Fruit fly (Drosophila melanogaster) whole organism, wandering third instar larva: ENCODE results near the gene DIP-kappa.

Experiments
- Abd-B ChIP-seq: fragments of >200 bp; optimal IDR thresholded peaks from 2 replicates; lab custom pipeline; 2017; ENCODE audit warnings: missing biosample characterization, missing genetic modification characterization
- CG32264 ChIP-seq: fragments of 200-800 bp; sonication (Bioruptor generic); optimal IDR thresholded peaks from 2 replicates; lab custom pipeline; 2016; ENCODE audit warnings: missing biosample characterization, missing genetic modification characterization
- CG9705 ChIP-seq: fragments of 200-800 bp; sonication (Bioruptor generic); optimal IDR thresholded peaks from 2 replicates; lab custom pipeline; 2018; ENCODE audit warnings: missing biosample characterization, mild to moderate bottlenecking, missing genetic modification characterization
- CrebA ChIP-seq: fragments of 200-800 bp; sonication (Bioruptor generic); optimal IDR thresholded peaks from 2 replicates; lab custom pipeline; 2016; ENCODE audit warnings: missing biosample characterization, mild to moderate bottlenecking, missing genetic modification characterization, borderline replicate concordance
- Dfd ChIP-seq: fragments of >200 bp; optimal IDR thresholded peaks from 2 replicates; lab custom pipeline; 2017; ENCODE audit warnings: missing biosample characterization, missing genetic modification characterization
- GATAd ChIP-seq: sonication (Bioruptor generic); optimal IDR thresholded peaks from 2 replicates; lab custom pipeline; 2016; ENCODE audit warnings: missing biosample characterization, missing genetic modification characterization
- Hnf4 ChIP-seq: fragments of 200-800 bp; sonication (Bioruptor generic); optimal IDR thresholded peaks from 2 replicates; lab custom pipeline; 2016; ENCODE audit warnings: missing biosample characterization, mild to moderate bottlenecking, missing genetic modification characterization
- Hr78 ChIP-seq: fragments of >200 bp; optimal IDR thresholded peaks from 2 replicates; lab custom pipeline; 2017; ENCODE audit warnings: missing biosample characterization, missing genetic modification characterization
- Hr83 ChIP-seq: fragments of 200-300 bp; sonication (Bioruptor generic); optimal IDR thresholded peaks from 2 replicates; lab custom pipeline; 2016; ENCODE audit warnings: missing biosample characterization, mild to moderate bottlenecking, missing genetic modification characterization, moderate library complexity; ENCODE audit not compliant: poor library complexity, severe bottlenecking
- Jra ChIP-seq: sonication (Bioruptor generic); optimal IDR thresholded peaks from 2 replicates; lab custom pipeline; 2016; ENCODE audit warnings: missing biosample characterization, missing genetic modification characterization
- Mio ChIP-seq: sonication (Bioruptor generic); optimal IDR thresholded peaks from 2 replicates; lab custom pipeline; 2016; ENCODE audit warnings: missing biosample characterization, missing genetic modification characterization
- Myc ChIP-seq: fragments of >200 bp; optimal IDR thresholded peaks from 2 replicates; lab custom pipeline; 2017
- N ChIP-seq: fragments of >200 bp; optimal IDR thresholded peaks from 2 replicates; lab custom pipeline; 2018; ENCODE audit warnings: missing biosample characterization, missing external identifiers, missing genetic modification characterization
- OdsH ChIP-seq: fragments of 200-800 bp; sonication (Bioruptor generic); optimal IDR thresholded peaks from 2 replicates; lab custom pipeline; 2016; ENCODE audit warnings: missing biosample characterization, mild to moderate bottlenecking, missing genetic modification characterization
- Rel ChIP-seq, 2 experiments: fragments of 200-800 bp; sonication (Bioruptor generic) in 1 of 2; optimal IDR thresholded peaks; 2 replicates in 1 of 2; 3 replicates in 1 of 2; lab custom pipeline; 2016 to 2019; ENCODE audit warnings: mild to moderate bottlenecking in 2 of 2, missing biosample characterization in 2 of 2, missing genetic modification characterization in 2 of 2, moderate library complexity in 1 of 2
- Sp1 ChIP-seq: fragments of 200-800 bp; sonication (Bioruptor generic); optimal IDR thresholded peaks from 3 replicates; lab custom pipeline; 2019; ENCODE audit warnings: missing biosample characterization, mild to moderate bottlenecking, missing genetic modification characterization, moderate library complexity
- br ChIP-seq: fragments of 200-800 bp; sonication (Bioruptor generic); optimal IDR thresholded peaks from 2 replicates; lab custom pipeline; 2016; ENCODE audit warnings: missing biosample characterization, missing genetic modification characterization
- brk ChIP-seq: fragments of 200-800 bp; sonication (Bioruptor generic); optimal IDR thresholded peaks from 2 replicates; lab custom pipeline; 2016; ENCODE audit warnings: missing biosample characterization, mild to moderate bottlenecking, missing genetic modification characterization
- dl ChIP-seq, 2 experiments: fragments of 175-275, 200-275 bp in 1 of 2; fragments of 200-275 bp in 1 of 2; sonication (Bioruptor generic); optimal IDR thresholded peaks; lab custom pipeline; 2018; ENCODE audit warnings: mild to moderate bottlenecking in 2 of 2, missing biosample characterization in 2 of 2, missing genetic modification characterization in 2 of 2, moderate library complexity in 2 of 2; ENCODE audit not compliant: partially characterized antibody in 2 of 2, insufficient read depth in 1 of 2
- dmrt93B ChIP-seq: fragments of 200-800 bp; sonication (Bioruptor generic); optimal IDR thresholded peaks from 2 replicates; lab custom pipeline; 2018; ENCODE audit warnings: missing biosample characterization, mild to moderate bottlenecking, missing genetic modification characterization
- dsf ChIP-seq: sonication (Bioruptor generic); optimal IDR thresholded peaks from 2 replicates; lab custom pipeline; 2016; ENCODE audit warnings: missing biosample characterization, missing genetic modification characterization, borderline replicate concordance
- ey ChIP-seq: fragments of 200-800 bp; sonication (Bioruptor generic); optimal IDR thresholded peaks from 2 replicates; lab custom pipeline; 2016; ENCODE audit warnings: missing biosample characterization, missing genetic modification characterization
- fru ChIP-seq: fragments of 200-800 bp; sonication (Bioruptor generic); optimal IDR thresholded peaks from 3 replicates; lab custom pipeline; 2016; ENCODE audit warnings: missing biosample characterization, mild to moderate bottlenecking, missing genetic modification characterization
- h ChIP-seq: fragments of 200-800 bp; sonication (Bioruptor generic); optimal IDR thresholded peaks from 3 replicates; lab custom pipeline; 2016; ENCODE audit warnings: missing biosample characterization, mild to moderate bottlenecking, missing genetic modification characterization
- jim ChIP-seq: fragments of 175-275, 200-325 bp; sonication (Bioruptor generic); optimal IDR thresholded peaks from 2 replicates; lab custom pipeline; 2016; ENCODE audit warnings: missing biosample characterization, mild to moderate bottlenecking, missing genetic modification characterization
- lola ChIP-seq: fragments of >200 bp; optimal IDR thresholded peaks from 2 replicates; lab custom pipeline; 2017; ENCODE audit warnings: missing biosample characterization, missing genetic modification characterization
- pan ChIP-seq: fragments of >200 bp; optimal IDR thresholded peaks from 2 replicates; lab custom pipeline; 2017
- psq ChIP-seq: fragments of 200-800 bp; sonication (Bioruptor generic); optimal IDR thresholded peaks from 3 replicates; lab custom pipeline; 2017; ENCODE audit warnings: missing biosample characterization, mild to moderate bottlenecking, missing genetic modification characterization, moderate library complexity
- rgr ChIP-seq: fragments of 200-800 bp; sonication (Bioruptor generic); optimal IDR thresholded peaks from 3 replicates; lab custom pipeline; 2016; ENCODE audit warnings: missing biosample characterization, mild to moderate bottlenecking, missing genetic modification characterization
- sage ChIP-seq: fragments of 200-800 bp; sonication (Bioruptor generic); optimal IDR thresholded peaks from 2 replicates; lab custom pipeline; 2016; ENCODE audit warnings: missing biosample characterization, mild to moderate bottlenecking, missing genetic modification characterization
- sv ChIP-seq: fragments of 200-800 bp; sonication (Bioruptor generic); optimal IDR thresholded peaks from 3 replicates; lab custom pipeline; 2016; ENCODE audit warnings: missing biosample characterization, missing genetic modification characterization
- tai ChIP-seq: sonication (Bioruptor generic); optimal IDR thresholded peaks from 2 replicates; lab custom pipeline; 2016; ENCODE audit warnings: missing biosample characterization, missing genetic modification characterization
- usp ChIP-seq: fragments of >200 bp; optimal IDR thresholded peaks from 2 replicates; lab custom pipeline; 2017; ENCODE audit warnings: missing biosample characterization, missing genetic modification characterization
- woc ChIP-seq: sonication (Bioruptor generic); optimal IDR thresholded peaks from 2 replicates; lab custom pipeline; 2016; ENCODE audit warnings: missing biosample characterization, mild to moderate bottlenecking, missing genetic modification characterization

Gene DIP-kappa

dm6 chr2L:13717121-13717520 is at the start of gene DIP-kappa:
TSS of gene DIP-kappa (minus strand) at chr2L:13717320.
- TF ChIP-seq lola (GFP tag; lab: Kevin White, UChicago) = no peak
- no peak for TF ChIP-seq br (GFP tag; lab: Kevin White, UChicago)
- no peak for TF ChIP-seq brk (GFP tag; lab: Kevin White, UChicago)
- no peak for TF ChIP-seq sage (GFP tag; lab: Kevin White, UChicago)
- TF ChIP-seq tai (GFP tag; lab: Kevin White, UChicago) = no peak
- no peak for TF ChIP-seq rgr
- TF ChIP-seq sv (GFP tag; lab: Kevin White, UChicago) = no peak
- TF ChIP-seq, all 38 proteins: peak for 0

- TF ChIP-seq h (GFP tag; lab: Kevin White, UChicago) (no peak), Rel (GFP tag; optimal IDR thresholded peaks at IDR 0.05; lab: Kevin White, UChicago) (no peak), Rel (tag; optimal IDR thresholded peaks at IDR 0.05; lab: Kevin White, UChicago) (no peak), CrebA (no peak), dl (GFP tag; optimal IDR thresholded peaks at IDR 0.05; lab: Kevin White, UChicago; ENCODE audit: insufficient read depth in 1 of 2, partially characterized antibody in 2 of 2) (no peak), OdsH (GFP tag; lab: Kevin White, UChicago) (no peak), dsf (no peak), GATAd (GFP tag; lab: Kevin White, UChicago) (no peak), Hnf4 (GFP tag; lab: Kevin White, UChicago) (no peak), pan (no peak), Dfd (GFP tag; lab: Kevin White, UChicago) (no peak)
Observed at dm6 chr2L:13763144-13763543, 46.0 kb upstream of the DIP-kappa start.

- no peak for TF ChIP-seq GATAd (GFP tag; lab: Kevin White, UChicago)
- no peak for TF ChIP-seq brk (GFP tag; lab: Kevin White, UChicago)
- TF ChIP-seq Hr83 (GFP tag; lab: Kevin White, UChicago) = no peak
- no peak for TF ChIP-seq dl (GFP tag; optimal IDR thresholded peaks at IDR 0.05; lab: Kevin White, UChicago; ENCODE audit: insufficient read depth in 1 of 2, partially characterized antibody in 2 of 2)
- TF ChIP-seq Abd-B (GFP tag; lab: Kevin White, UChicago) = no peak
- TF ChIP-seq Myc (lab: Kevin White, UChicago) = no peak
- TF ChIP-seq fru (GFP tag; lab: Kevin White, UChicago) = no peak
- no peak for TF ChIP-seq dsf
- no peak for TF ChIP-seq N (GFP tag; lab: Kevin White, UChicago)
- TF ChIP-seq CG9705 = no peak
- TF ChIP-seq psq = no peak
Observed at dm6 chr2L:13746652-13747051, 29.5 kb upstream of the DIP-kappa start, which contains the start of gene TM9SF4. TSS of gene TM9SF4 (plus strand) at chr2L:13746952.

- TF ChIP-seq Hr78 (no peak), usp (GFP tag; lab: Kevin White, UChicago) (no peak), dsf (no peak), Dfd (GFP tag; lab: Kevin White, UChicago) (no peak), dmrt93B (no peak), fru (GFP tag; lab: Kevin White, UChicago) (no peak), woc (GFP tag; lab: Kevin White, UChicago) (no peak), Hnf4 (GFP tag; lab: Kevin White, UChicago) (no peak), Mio (no peak), lola (GFP tag; lab: Kevin White, UChicago) (no peak), sage (GFP tag; lab: Kevin White, UChicago) (no peak), Myc (lab: Kevin White, UChicago) (no peak), h (GFP tag; lab: Kevin White, UChicago) (no peak), br (GFP tag; lab: Kevin White, UChicago) (no peak), psq (no peak)
Observed at dm6 chr2L:13735838-13736237, 18.7 kb upstream of the DIP-kappa start, which contains the start of gene nur. TSS of gene nur (plus strand) at chr2L:13736138.

dm6 chr2L:13732287-13732686 is 15.2 kb upstream of the DIP-kappa start:
- TF ChIP-seq N (GFP tag; lab: Kevin White, UChicago) = no peak
- no peak for TF ChIP-seq OdsH (GFP tag; lab: Kevin White, UChicago)
- no peak for TF ChIP-seq CG32264 (GFP tag; lab: Kevin White, UChicago)
- no peak for TF ChIP-seq psq
- no peak for TF ChIP-seq Hr78
- TF ChIP-seq GATAd (GFP tag; lab: Kevin White, UChicago) = no peak
- no peak for TF ChIP-seq Hnf4 (GFP tag; lab: Kevin White, UChicago)
- no peak for TF ChIP-seq Hr83 (GFP tag; lab: Kevin White, UChicago)
- no peak for TF ChIP-seq woc (GFP tag; lab: Kevin White, UChicago)
- TF ChIP-seq Sp1 (GFP tag; lab: Kevin White, UChicago) = no peak
- TF ChIP-seq Jra (GFP tag; lab: Kevin White, UChicago) = no peak
- TF ChIP-seq Abd-B (GFP tag; lab: Kevin White, UChicago) = no peak
- TF ChIP-seq dsf = no peak
- TF ChIP-seq ey (GFP tag; lab: Kevin White, UChicago) = no peak
- no peak for TF ChIP-seq brk (GFP tag; lab: Kevin White, UChicago)
- TF ChIP-seq usp (GFP tag; lab: Kevin White, UChicago) = no peak
- TF ChIP-seq sv (GFP tag; lab: Kevin White, UChicago) = no peak
- no peak for TF ChIP-seq jim (GFP tag; lab: Kevin White, UChicago)
- no peak for TF ChIP-seq tai (GFP tag; lab: Kevin White, UChicago)
- TF ChIP-seq CrebA = no peak
